Worm (Caenorhabditis elegans): ENCODE data around the gene srd-13.

DNA sequence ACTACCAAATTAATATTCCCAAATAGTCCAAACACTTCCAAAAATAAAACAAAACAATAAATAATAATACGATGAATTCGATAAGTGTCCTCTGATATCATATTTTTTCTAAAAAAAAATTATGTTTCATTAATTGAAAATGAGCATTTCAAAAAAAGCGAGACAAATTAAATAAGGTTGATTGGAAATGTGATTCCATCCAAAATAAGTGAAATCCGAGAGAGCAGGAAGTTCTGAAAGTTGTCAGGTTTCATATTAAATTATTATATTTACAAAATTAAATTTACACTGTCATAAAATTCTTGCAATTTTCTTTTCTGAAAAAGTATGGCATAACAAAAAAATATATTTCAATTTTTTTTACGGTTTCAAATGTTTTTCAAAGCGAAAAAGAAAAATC is 8.4 kb downstream of the srd-13 start, which contains the start of gene srsx-14:
- no peak for TF ChIP-seq ets-7 (tag; optimal IDR thresholded peaks at IDR 0.05)
- no peak for TF ChIP-seq ceh-13 (GFP tag; optimal IDR thresholded peaks at IDR 0.05)
- no peak for TF ChIP-seq flt-1 (GFP tag; IDR thresholded peaks at IDR 0.05)
- TF ChIP-seq ama-1 (optimal IDR thresholded peaks at IDR 0.05), result no peak
- no peak for TF ChIP-seq sea-1 (GFP tag; conservative IDR thresholded peaks at IDR 0.05)
- no peak for TF ChIP-seq tbx-37 (GFP tag; conservative IDR thresholded peaks at IDR 0.05)
- TF ChIP-seq ceh-36 (tag; optimal IDR thresholded peaks at IDR 0.05), result no peak
- no peak for TF ChIP-seq scrt-1 (GFP tag; IDR thresholded peaks at IDR 0.05)
- no peak for TF ChIP-seq F13C5.2 (tag; optimal IDR thresholded peaks at IDR 0.05)
- no peak for TF ChIP-seq B0310.2 (tag; optimal IDR thresholded peaks at IDR 0.05)
- TF ChIP-seq hnd-1 (tag; optimal IDR thresholded peaks at IDR 0.05), result no peak
- TF ChIP-seq aly-1 (tag; optimal IDR thresholded peaks at IDR 0.05), result no peak
- TF ChIP-seq hmbx-1 (tag; optimal IDR thresholded peaks at IDR 0.05), result no peak

Measured in whole organism, early embryonic.